Fruit fly (Drosophila melanogaster) whole organism, embryonic: Measurements from ENCODE around the gene spn-B.

Experiments
- Ada2b ChIP-seq: fragments of 200-800 bp; sonication (Bioruptor generic); IDR thresholded peaks from 2 replicates; pipeline ENCODE4 v1.3.6; 2022; ENCODE audit warnings: missing biosample characterization, missing genetic modification characterization
- Atf6 ChIP-seq: fragments of 200-800 bp; sonication (Bioruptor generic); IDR thresholded peaks from 2 replicates; pipeline ENCODE4 v1.3.6; 2022; ENCODE audit warnings: missing biosample characterization, missing genetic modification characterization
- CG10209 ChIP-seq: fragments of 200-800 bp; sonication (Bioruptor generic); optimal IDR thresholded peaks from 3 replicates; lab custom pipeline; 2017; ENCODE audit warnings: missing biosample characterization, mild to moderate bottlenecking, missing genetic modification characterization, missing genetic modification reagents
- CG10267 ChIP-seq: fragments of 200-800 bp; sonication (Bioruptor generic); optimal IDR thresholded peaks from 2 replicates; lab custom pipeline; 2018; ENCODE audit warnings: missing biosample characterization, mild to moderate bottlenecking, missing genetic modification characterization, moderate library complexity
- CG12769 ChIP-seq: fragments of 200-800 bp; sonication (Bioruptor generic); optimal IDR thresholded peaks from 2 replicates; lab custom pipeline; 2019; ENCODE audit warnings: missing biosample characterization, mild to moderate bottlenecking, missing genetic modification characterization, moderate library complexity
- CG13296 ChIP-seq: fragments of 200-800 bp; sonication (Bioruptor generic); optimal IDR thresholded peaks from 3 replicates; lab custom pipeline; 2018; ENCODE audit warnings: missing biosample characterization, mild to moderate bottlenecking, missing genetic modification characterization
- CG13424 ChIP-seq: fragments of 200-800 bp; sonication (Bioruptor generic); optimal IDR thresholded peaks from 2 replicates; lab custom pipeline; 2019; ENCODE audit warnings: missing biosample characterization, mild to moderate bottlenecking, missing genetic modification characterization, moderate library complexity
- CG13624 ChIP-seq: fragments of 200-800 bp; sonication (Bioruptor generic); optimal IDR thresholded peaks from 2 replicates; lab custom pipeline; 2016; ENCODE audit warnings: missing biosample characterization, missing genetic modification characterization
- CG13894 ChIP-seq: fragments of 200-800 bp; sonication (Bioruptor generic); optimal IDR thresholded peaks from 3 replicates; lab custom pipeline; 2018; ENCODE audit warnings: missing biosample characterization, mild to moderate bottlenecking, missing genetic modification characterization, moderate library complexity
- CG14014 ChIP-seq: fragments of 200-800 bp; sonication (Bioruptor generic); IDR thresholded peaks from 2 replicates; pipeline ENCODE4 v1.3.6; 2022; ENCODE audit warnings: missing biosample characterization, missing genetic modification characterization
- CG17568 ChIP-seq: fragments of 200-800 bp; sonication (Bioruptor generic); optimal IDR thresholded peaks from 2 replicates; lab custom pipeline; 2018; ENCODE audit warnings: missing biosample characterization, mild to moderate bottlenecking, missing genetic modification characterization, moderate library complexity
- CG2120 ChIP-seq: fragments of 200-800 bp; sonication (Bioruptor generic); optimal IDR thresholded peaks from 3 replicates; lab custom pipeline; 2016; ENCODE audit warnings: missing biosample characterization, missing genetic modification characterization
- CG2129 ChIP-seq: fragments of 200-800 bp; sonication (Bioruptor generic); IDR thresholded peaks from 2 replicates; pipeline ENCODE4 v1.3.6; 2022; ENCODE audit warnings: missing biosample characterization, missing genetic modification characterization; ENCODE audit not compliant: partially characterized antibody
- CG2199 ChIP-seq: fragments of 200-800 bp; sonication (Bioruptor generic); IDR thresholded peaks from 3 replicates; pipeline ENCODE4 v1.3.6; 2022; ENCODE audit warnings: missing biosample characterization, missing genetic modification characterization
- CG30431 ChIP-seq: fragments of 200-800 bp; sonication (Bioruptor generic); optimal IDR thresholded peaks from 2 replicates; lab custom pipeline; 2017; ENCODE audit warnings: missing biosample characterization, missing genetic modification characterization
- CG34376 ChIP-seq: fragments of 200-800 bp; sonication (Bioruptor generic); optimal IDR thresholded peaks from 2 replicates; lab custom pipeline; 2018; ENCODE audit warnings: missing biosample characterization, mild to moderate bottlenecking, missing genetic modification characterization
- CG43689 ChIP-seq: fragments of 200-800 bp; sonication (Bioruptor generic); IDR thresholded peaks from 2 replicates; pipeline ENCODE4 v1.3.6; 2022; ENCODE audit warnings: missing biosample characterization, missing genetic modification characterization
- CG4730 ChIP-seq: fragments of 200-800 bp; sonication (Bioruptor generic); IDR thresholded peaks from 2 replicates; pipeline ENCODE4 v1.3.6; 2022; ENCODE audit warnings: missing biosample characterization, missing genetic modification characterization
- CG5245 ChIP-seq: fragments of 200-800 bp; sonication (Bioruptor generic); optimal IDR thresholded peaks from 3 replicates; lab custom pipeline; 2016; ENCODE audit warnings: missing biosample characterization, missing genetic modification characterization
- CG6813 ChIP-seq: fragments of 200-800 bp; sonication (Bioruptor generic); optimal IDR thresholded peaks from 2 replicates; lab custom pipeline; 2017; ENCODE audit warnings: missing biosample characterization, missing genetic modification characterization, mild to moderate bottlenecking, moderate library complexity, missing genetic modification reagents
- CG7839 ChIP-seq: fragments of 200-800 bp; sonication (Bioruptor generic); optimal IDR thresholded peaks from 3 replicates; lab custom pipeline; 2018; ENCODE audit warnings: missing biosample characterization, mild to moderate bottlenecking, missing genetic modification characterization, moderate library complexity
- Camta ChIP-seq: fragments of 200-800 bp; sonication (Bioruptor generic); optimal IDR thresholded peaks from 2 replicates; lab custom pipeline; 2016; ENCODE audit warnings: missing biosample characterization, missing genetic modification characterization
- Chrac-16 ChIP-seq: fragments of 200-800 bp; sonication (Bioruptor generic); optimal IDR thresholded peaks from 3 replicates; lab custom pipeline; 2016; ENCODE audit warnings: missing biosample characterization, missing genetic modification characterization
- ERR ChIP-seq: fragments of 200-800 bp; sonication (Bioruptor generic); optimal IDR thresholded peaks from 2 replicates; lab custom pipeline; 2016; ENCODE audit warnings: missing biosample characterization, missing genetic modification characterization
- Elba2 ChIP-seq: fragments of 200-800 bp; sonication (Bioruptor generic); optimal IDR thresholded peaks from 3 replicates; lab custom pipeline; 2016; ENCODE audit warnings: missing biosample characterization, missing genetic modification characterization
- HmgD ChIP-seq: fragments of 200-800 bp; sonication (Bioruptor generic); optimal IDR thresholded peaks from 3 replicates; lab custom pipeline; 2016; ENCODE audit warnings: missing biosample characterization, missing genetic modification characterization
- HmgZ ChIP-seq: fragments of 200-800 bp; sonication (Bioruptor generic); optimal IDR thresholded peaks from 2 replicates; lab custom pipeline; 2018; ENCODE audit warnings: missing biosample characterization, mild to moderate bottlenecking, missing genetic modification characterization
- Hmr ChIP-seq: fragments of 200-800 bp; sonication (Bioruptor generic); optimal IDR thresholded peaks from 3 replicates; lab custom pipeline; 2017; ENCODE audit warnings: mild to moderate bottlenecking, missing biosample characterization, missing genetic modification reagents, missing genetic modification characterization
- Meics ChIP-seq: fragments of 200-800 bp; sonication (Bioruptor generic); optimal IDR thresholded peaks from 2 replicates; lab custom pipeline; 2017; ENCODE audit warnings: missing biosample characterization, mild to moderate bottlenecking, missing genetic modification characterization
- Mes4 ChIP-seq: fragments of 200-800 bp; sonication (Bioruptor generic); optimal IDR thresholded peaks from 2 replicates; lab custom pipeline; 2016; ENCODE audit warnings: missing biosample characterization, missing genetic modification characterization
- Oaz ChIP-seq: fragments of 200-800 bp; sonication (Bioruptor generic); IDR thresholded peaks from 2 replicates; pipeline ENCODE4 v1.3.6; 2022; ENCODE audit warnings: missing biosample characterization, missing genetic modification characterization
- ac ChIP-seq: fragments of 200-800 bp; sonication (Bioruptor generic); optimal IDR thresholded peaks from 3 replicates; lab custom pipeline; 2017; ENCODE audit warnings: missing biosample characterization, mild to moderate bottlenecking, missing genetic modification characterization
- al ChIP-seq: fragments of 200-800 bp; sonication (Bioruptor generic); IDR thresholded peaks from 2 replicates; pipeline ENCODE4 v1.3.6; 2022; ENCODE audit warnings: missing biosample characterization, missing genetic modification characterization
- ap ChIP-seq: fragments of 200-800 bp; sonication (Bioruptor generic); IDR thresholded peaks from 2 replicates; pipeline ENCODE4 v1.3.6; 2022; ENCODE audit warnings: missing biosample characterization, missing genetic modification characterization
- ase ChIP-seq: fragments of 200-800 bp; sonication (Bioruptor generic); IDR thresholded peaks from 3 replicates; pipeline ENCODE4 v1.3.6; 2022; ENCODE audit warnings: missing biosample characterization, missing genetic modification characterization
- bcd ChIP-seq: fragments of 200-800 bp; sonication (Bioruptor generic); optimal IDR thresholded peaks from 2 replicates; lab custom pipeline; 2017; ENCODE audit warnings: missing biosample characterization, mild to moderate bottlenecking, missing genetic modification characterization
- cwo ChIP-seq: fragments of 200-800 bp; sonication (Bioruptor generic); optimal IDR thresholded peaks from 3 replicates; lab custom pipeline; 2017; ENCODE audit warnings: missing biosample characterization, missing genetic modification characterization, mild to moderate bottlenecking, moderate library complexity, missing genetic modification reagents
- dmrt11E ChIP-seq: fragments of 200-800 bp; sonication (Bioruptor generic); optimal IDR thresholded peaks from 3 replicates; lab custom pipeline; 2018; ENCODE audit warnings: missing biosample characterization, mild to moderate bottlenecking, missing genetic modification characterization, moderate library complexity
- gcm ChIP-seq: fragments of 200-800 bp; sonication (Bioruptor generic); optimal IDR thresholded peaks from 2 replicates; lab custom pipeline; 2019; ENCODE audit warnings: missing biosample characterization, mild to moderate bottlenecking, missing genetic modification characterization, moderate library complexity
- gem ChIP-seq: fragments of 200-800 bp; sonication (Bioruptor generic); optimal IDR thresholded peaks from 2 replicates; lab custom pipeline; 2019; ENCODE audit warnings: missing biosample characterization, mild to moderate bottlenecking, missing genetic modification characterization, moderate library complexity
- lilli ChIP-seq: fragments of 200-800 bp; sonication (Bioruptor generic); optimal IDR thresholded peaks from 3 replicates; lab custom pipeline; 2016; ENCODE audit warnings: missing biosample characterization, missing genetic modification characterization
- ranshi ChIP-seq: fragments of 200-800 bp; sonication (Bioruptor generic); IDR thresholded peaks from 2 replicates; pipeline ENCODE4 v1.3.6; 2022; ENCODE audit warnings: missing biosample characterization, missing genetic modification characterization
- salm ChIP-seq: fragments of 200-800 bp; sonication (Bioruptor generic); optimal IDR thresholded peaks from 2 replicates; lab custom pipeline; 2018; ENCODE audit warnings: missing biosample characterization, mild to moderate bottlenecking, missing genetic modification characterization
- scrt ChIP-seq: fragments of 200-800 bp; sonication (Bioruptor generic); optimal IDR thresholded peaks from 2 replicates; lab custom pipeline; 2018; ENCODE audit warnings: missing biosample characterization, mild to moderate bottlenecking, missing genetic modification characterization, moderate library complexity
- sens-2 ChIP-seq: fragments of 200-800 bp; sonication (Bioruptor generic); IDR thresholded peaks from 2 replicates; pipeline ENCODE4 v1.3.6; 2022; ENCODE audit warnings: missing biosample characterization, missing genetic modification characterization
- sisA ChIP-seq: fragments of 200-800 bp; sonication (Bioruptor generic); IDR thresholded peaks from 2 replicates; pipeline ENCODE4 v1.3.6; 2022; ENCODE audit warnings: missing biosample characterization, missing genetic modification characterization
- so ChIP-seq: fragments of 200-800 bp; sonication (Bioruptor generic); IDR thresholded peaks from 3 replicates; pipeline ENCODE4 v1.3.6; 2022; ENCODE audit warnings: missing biosample characterization, missing genetic modification characterization
- stc ChIP-seq: fragments of 200-800 bp; sonication (Bioruptor generic); IDR thresholded peaks from 2 replicates; pipeline ENCODE4 v1.3.6; 2022; ENCODE audit warnings: missing biosample characterization, missing genetic modification characterization
- unpg ChIP-seq: fragments of 200-800 bp; sonication (Bioruptor generic); optimal IDR thresholded peaks from 3 replicates; lab custom pipeline; 2018; ENCODE audit warnings: missing biosample characterization, mild to moderate bottlenecking, missing genetic modification characterization, moderate library complexity
- wor ChIP-seq: fragments of 200-800 bp; sonication (Bioruptor generic); IDR thresholded peaks from 2 replicates; pipeline ENCODE4 v1.3.6; 2022; ENCODE audit warnings: missing biosample characterization, missing genetic modification characterization

Gene spn-B

dm6 chr3R:14357405-14357804 is 29.6 kb downstream of the spn-B start (continued):
- TF ChIP-seq Mes4 (GFP tag; lab: Kevin White, UChicago) (no peak), CG13894 (peak; percentile 20), Camta (GFP tag; lab: Kevin White, UChicago) (no peak), CG14014 (peak; percentile 35; the same call in 1 of the 2 replicates), CG34376 (GFP tag; lab: Kevin White, UChicago) (no peak), Elba2 (GFP tag; lab: Kevin White, UChicago) (peak; percentile 11), wor (GFP tag; lab: Robert Waterston, UW) (peak; percentile 19; the same call in 1 of the 2 replicates), dmrt11E (peak; percentile 49), Chrac-16 (GFP tag; lab: Kevin White, UChicago) (peak; percentile 45), HmgD (GFP tag; lab: Kevin White, UChicago) (no peak), CG10209 (GFP tag; lab: Kevin White, UChicago) (peak; percentile 4), CG17568 (peak; percentile 18), gcm (GFP tag; lab: Kevin White, UChicago) (peak; percentile 22), CG43689 (GFP tag; lab: Robert Waterston, UW) (no peak), ac (GFP tag; lab: Kevin White, UChicago) (no peak), lilli (peak; percentile 38), ap (GFP tag; lab: Robert Waterston, UW) (no peak), Ada2b (GFP tag; lab: Robert Waterston, UW) (0 out of 2 replicates have a peak, but pooled peaks have one; percentile 47), unpg (peak; percentile 40), CG4730 (GFP tag; lab: Robert Waterston, UW) (peak; percentile 28; the same call in 1 of the 2 replicates), Meics (GFP tag; lab: Kevin White, UChicago) (peak; percentile 45), CG10267 (tag; lab: Kevin White, UChicago) (peak; percentile 11), Hmr (GFP tag; lab: Kevin White, UChicago) (no peak), CG2120 (GFP tag; lab: Kevin White, UChicago) (peak; percentile 47), sens-2 (GFP tag; lab: Robert Waterston, UW) (0 out of 2 replicates have a peak, but pooled peaks have one; percentile 36), Oaz (GFP tag; lab: Robert Waterston, UW) (peak; percentile 15; the same call in 1 of the 2 replicates), CG13296 (GFP tag; lab: Kevin White, UChicago) (peak; percentile 17), salm (tag; lab: Kevin White, UChicago) (no peak), ERR (no peak), CG2129 (no peak), gem (tag; lab: Kevin White, UChicago) (peak; percentile 67), cwo (GFP tag; lab: Kevin White, UChicago) (peak; percentile 21), ranshi (GFP tag; lab: Robert Waterston, UW) (peak; percentile 58; the same call in 1 of the 2 replicates), so (GFP tag; lab: Robert Waterston, UW) (peak; percentile 43; the same call in 2 of the 3 replicates), CG13424 (tag; lab: Kevin White, UChicago) (peak; percentile 51), CG13624 (peak; percentile 8), CG6813 (GFP tag; lab: Kevin White, UChicago) (peak; percentile 1), scrt (GFP tag; lab: Kevin White, UChicago) (peak; percentile 5), HmgZ (tag; lab: Kevin White, UChicago) (peak; percentile 13), CG30431 (GFP tag; lab: Kevin White, UChicago) (peak; percentile 24), bcd (GFP tag; lab: Kevin White, UChicago) (peak; percentile 25), stc (GFP tag; lab: Robert Waterston, UW) (0 out of 2 replicates have a peak, but pooled peaks have one; percentile 8), Atf6 (GFP tag; lab: Robert Waterston, UW) (peak; percentile 11; the same call in 1 of the 2 replicates), CG12769 (tag; lab: Kevin White, UChicago) (peak; percentile 40), CG5245 (GFP tag; lab: Kevin White, UChicago) (peak; percentile 39), ase (GFP tag; lab: Robert Waterston, UW) (peak; percentile 39; the same call in 1 of the 3 replicates), CG2199 (GFP tag; lab: Robert Waterston, UW) (no peak), sisA (peak; percentile 59), CG7839 (tag; lab: Kevin White, UChicago) (peak; percentile 50), al (GFP tag; lab: Robert Waterston, UW) (peak; percentile 15; the same call in 1 of the 2 replicates)
